Worm (Caenorhabditis elegans): ENCODE measurements around the gene nas-4.

ce11 chrIII:6463679-6464078 lies 48.2 kb upstream of the nas-4 start, which contains the start of gene dlc-1:
- TF ChIP-seq chd-7 (tag; optimal IDR thresholded peaks at IDR 0.05): no peak
- TF ChIP-seq K11D2.4 (GFP tag; IDR thresholded peaks at IDR 0.05): no peak
- TF ChIP-seq nhr-80 (tag; optimal IDR thresholded peaks at IDR 0.05): no peak
